Fruit fly (Drosophila melanogaster) whole organism, embryonic: ENCODE data around the gene CG42305.

Experiments
- CG10543 ChIP-seq: fragments of 200-800 bp; sonication (Bioruptor generic); optimal IDR thresholded peaks from 3 replicates; lab custom pipeline; 2017; ENCODE audit warnings: missing biosample characterization, mild to moderate bottlenecking, missing genetic modification characterization, moderate library complexity
- CG11560 ChIP-seq: fragments of 200-800 bp; sonication (Bioruptor generic); IDR thresholded peaks from 3 replicates; pipeline ENCODE4 v1.3.6; 2022; ENCODE audit warnings: missing biosample characterization, missing genetic modification characterization
- CG12104 ChIP-seq: fragments of 200-800 bp; sonication (Bioruptor generic); optimal IDR thresholded peaks from 3 replicates; lab custom pipeline; 2016; ENCODE audit warnings: missing biosample characterization, missing genetic modification characterization
- CG1792 ChIP-seq: fragments of 200-800 bp; sonication (Bioruptor generic); optimal IDR thresholded peaks from 2 replicates; lab custom pipeline; 2016; ENCODE audit warnings: missing biosample characterization, missing genetic modification characterization
- CG18011 ChIP-seq: fragments of 200-800 bp; sonication (Bioruptor generic); optimal IDR thresholded peaks from 2 replicates; lab custom pipeline; 2017; ENCODE audit warnings: missing biosample characterization, missing genetic modification characterization, mild to moderate bottlenecking, moderate library complexity, missing genotype
- CG18262 ChIP-seq: fragments of 200-800 bp; optimal IDR thresholded peaks from 3 replicates; lab custom pipeline; 2019; ENCODE audit warnings: missing biosample characterization, mild to moderate bottlenecking, missing genetic modification characterization, moderate library complexity
- CG18764 ChIP-seq: fragments of 200-800 bp; sonication (Bioruptor generic); optimal IDR thresholded peaks from 3 replicates; lab custom pipeline; 2016; ENCODE audit warnings: missing biosample characterization, missing genetic modification characterization
- CG2116 ChIP-seq: fragments of 200-800 bp; sonication (Bioruptor generic); optimal IDR thresholded peaks from 3 replicates; lab custom pipeline; 2018; ENCODE audit warnings: missing biosample characterization, mild to moderate bottlenecking, missing genetic modification characterization
- CG2678 ChIP-seq: fragments of 200-800 bp; sonication (Bioruptor generic); optimal IDR thresholded peaks from 3 replicates; lab custom pipeline; 2019; ENCODE audit warnings: missing biosample characterization, mild to moderate bottlenecking, missing genetic modification characterization, moderate library complexity
- CG30431 ChIP-seq: fragments of 200-800 bp; sonication (Bioruptor generic); optimal IDR thresholded peaks from 2 replicates; lab custom pipeline; 2017; ENCODE audit warnings: missing biosample characterization, missing genetic modification characterization
- CG3163 ChIP-seq: fragments of 200-800 bp; sonication (Bioruptor generic); optimal IDR thresholded peaks from 3 replicates; lab custom pipeline; 2016; ENCODE audit warnings: missing biosample characterization, missing genetic modification characterization
- CG3726 ChIP-seq: fragments of 200-800 bp; sonication (Bioruptor generic); IDR thresholded peaks from 3 replicates; pipeline ENCODE4, ENCODE4 v1.3.6; 2022; ENCODE audit warnings: missing biosample characterization, missing genetic modification characterization
- CG42726 ChIP-seq: fragments of 200-800 bp; sonication (Bioruptor generic); IDR thresholded peaks from 2 replicates; pipeline ENCODE4 v1.3.6; 2022; ENCODE audit warnings: missing biosample characterization, missing genetic modification characterization; ENCODE audit not compliant: partially characterized antibody
- CG4360 ChIP-seq: fragments of 200-800 bp; sonication (Bioruptor generic); IDR thresholded peaks from 2 replicates; pipeline ENCODE4 v1.3.6; 2022; ENCODE audit warnings: missing biosample characterization, missing genetic modification characterization
- CG4707 ChIP-seq: fragments of 200-800 bp; sonication (Bioruptor generic); optimal IDR thresholded peaks from 2 replicates; lab custom pipeline; 2018; ENCODE audit warnings: missing biosample characterization, mild to moderate bottlenecking, missing genetic modification characterization, moderate library complexity
- CG6765 ChIP-seq: fragments of 200-800 bp; sonication (Bioruptor generic); optimal IDR thresholded peaks from 3 replicates; lab custom pipeline; 2017; ENCODE audit warnings: missing biosample characterization, mild to moderate bottlenecking, missing genetic modification characterization
- CG7786 ChIP-seq: fragments of 200-800 bp; sonication (Bioruptor generic); optimal IDR thresholded peaks from 2 replicates; lab custom pipeline; 2016; ENCODE audit warnings: missing biosample characterization, missing genetic modification characterization
- CG8388 ChIP-seq: fragments of 200-800 bp; sonication (Bioruptor generic); optimal IDR thresholded peaks from 2 replicates; lab custom pipeline; 2019; ENCODE audit warnings: missing biosample characterization, mild to moderate bottlenecking, missing genetic modification characterization, moderate library complexity
- CG8924 ChIP-seq: fragments of 200-800 bp; optimal IDR thresholded peaks from 3 replicates; lab custom pipeline; 2019; ENCODE audit warnings: missing biosample characterization, mild to moderate bottlenecking, missing genetic modification characterization, moderate library complexity
- Deaf1 ChIP-seq: fragments of 200-800 bp; optimal IDR thresholded peaks from 3 replicates; lab custom pipeline; 2019; ENCODE audit warnings: missing biosample characterization, mild to moderate bottlenecking, missing genetic modification characterization, moderate library complexity
- GATAe ChIP-seq: fragments of 200-800 bp; sonication (Bioruptor generic); conservative IDR thresholded peaks from 2 replicates; pipeline ENCODE4 v1.3.6; 2022; ENCODE audit warnings: missing biosample characterization, missing genetic modification characterization
- Mad ChIP-seq: fragments of 200-800 bp; sonication (Bioruptor generic); optimal IDR thresholded peaks from 2 replicates; lab custom pipeline; 2016; ENCODE audit warnings: missing biosample characterization, missing genetic modification characterization
- Nf-YB ChIP-seq: fragments of 200-800 bp; sonication (Bioruptor generic); optimal IDR thresholded peaks from 3 replicates; lab custom pipeline; 2019; ENCODE audit warnings: missing biosample characterization, mild to moderate bottlenecking, missing genetic modification characterization, moderate library complexity
- Nf-YC ChIP-seq: fragments of 200-800 bp; optimal IDR thresholded peaks from 3 replicates; lab custom pipeline; 2019; ENCODE audit warnings: missing biosample characterization, mild to moderate bottlenecking, missing genetic modification characterization, moderate library complexity
- Poxn ChIP-seq: fragments of 200-800 bp; sonication (Bioruptor generic); IDR thresholded peaks from 2 replicates; pipeline ENCODE4 v1.3.6; 2022; ENCODE audit warnings: missing biosample characterization, missing genetic modification characterization
- Vsx1 ChIP-seq: fragments of 200-800 bp; sonication (Bioruptor generic); optimal IDR thresholded peaks from 2 replicates; lab custom pipeline; 2017; ENCODE audit warnings: missing biosample characterization, mild to moderate bottlenecking, missing genetic modification characterization, missing genetic modification reagents
- ato ChIP-seq: fragments of 200-800 bp; sonication (Bioruptor generic); IDR thresholded peaks from 2 replicates; pipeline ENCODE4 v1.3.6; 2022; ENCODE audit warnings: missing biosample characterization, missing genetic modification characterization; ENCODE audit not compliant: partially characterized antibody
- caup ChIP-seq: fragments of 200-800 bp; sonication (Bioruptor generic); optimal IDR thresholded peaks from 3 replicates; lab custom pipeline; 2017; ENCODE audit warnings: missing biosample characterization, mild to moderate bottlenecking, missing genetic modification characterization, moderate library complexity; ENCODE audit not compliant: severe bottlenecking
- croc ChIP-seq: fragments of 200-800 bp; sonication (Bioruptor generic); conservative IDR thresholded peaks from 3 replicates; pipeline ENCODE4 v1.3.6; 2022; ENCODE audit warnings: missing biosample characterization, missing genetic modification characterization
- dan ChIP-seq: fragments of 200-800 bp; sonication (Bioruptor generic); IDR thresholded peaks from 2 replicates; pipeline ENCODE4 v1.3.6; 2022; ENCODE audit warnings: missing biosample characterization, missing genetic modification characterization
- ems ChIP-seq: fragments of 200-800 bp; sonication (Bioruptor generic); optimal IDR thresholded peaks from 3 replicates; lab custom pipeline; 2016; ENCODE audit warnings: missing biosample characterization, missing genetic modification characterization
- knrl ChIP-seq: fragments of 200-800 bp; sonication (Bioruptor generic); IDR thresholded peaks from 3 replicates; pipeline ENCODE4 v1.3.6; 2022; ENCODE audit warnings: missing biosample characterization, missing genetic modification characterization; ENCODE audit not compliant: partially characterized antibody
- lola ChIP-seq, 3 experiments: fragments of >200 bp in 2 of 3; fragments of 200-800 bp in 1 of 3; sonication (Bioruptor generic) in 1 of 3; optimal IDR thresholded peaks; 2 replicates each; lab custom pipeline; 2017 to 2019; ENCODE audit warnings: missing biosample characterization in 3 of 3, missing genetic modification characterization in 3 of 3, mild to moderate bottlenecking in 1 of 3, moderate library complexity in 1 of 3
- maf-S ChIP-seq: fragments of 200-800 bp; sonication (Bioruptor generic); optimal IDR thresholded peaks from 2 replicates; lab custom pipeline; 2016; ENCODE audit warnings: missing biosample characterization, missing genetic modification characterization
- nau ChIP-seq: fragments of 200-800 bp; sonication (Bioruptor generic); optimal IDR thresholded peaks from 3 replicates; lab custom pipeline; 2017; ENCODE audit warnings: missing biosample characterization, mild to moderate bottlenecking, missing genetic modification characterization, missing genetic modification reagents
- nmo ChIP-seq: fragments of 200-800 bp; sonication (Bioruptor generic); optimal IDR thresholded peaks from 2 replicates; lab custom pipeline; 2018; ENCODE audit warnings: missing biosample characterization, mild to moderate bottlenecking, missing genetic modification characterization, moderate library complexity
- pan ChIP-seq, 4 experiments: fragments of >200 bp in 3 of 4; fragments of 200-800 bp in 1 of 4; sonication (Bioruptor generic) in 1 of 4; optimal IDR thresholded peaks in 3 of 4; IDR thresholded peaks in 1 of 4; 2 replicates each; pipeline versions ENCODE4 v1.3.6 to Lab custom; 2017 to 2022; ENCODE audit warnings: missing biosample characterization in 2 of 4, missing genetic modification characterization in 2 of 4, mixed read lengths in 1 of 4
- salm ChIP-seq: fragments of 200-800 bp; sonication (Bioruptor generic); optimal IDR thresholded peaks from 2 replicates; lab custom pipeline; 2018; ENCODE audit warnings: missing biosample characterization, mild to moderate bottlenecking, missing genetic modification characterization
- sens ChIP-seq: fragments of 200-800 bp; sonication (Bioruptor generic); peaks from one replicate; lab custom pipeline; 2016; ENCODE audit warnings: missing biosample characterization, missing genetic modification characterization
- tna ChIP-seq: fragments of 200-800 bp; sonication (Bioruptor generic); IDR thresholded peaks from 2 replicates; pipeline ENCODE4 v1.3.6; 2022; ENCODE audit warnings: missing biosample characterization, missing genetic modification characterization; ENCODE audit not compliant: partially characterized antibody
- vfl ChIP-seq: fragments of 200-800 bp; sonication (Bioruptor generic); optimal IDR thresholded peaks from 2 replicates; lab custom pipeline; 2016; ENCODE audit warnings: missing biosample characterization, missing genetic modification characterization
- wek ChIP-seq: fragments of 200-800 bp; sonication (Bioruptor generic); optimal IDR thresholded peaks from 3 replicates; lab custom pipeline; 2018; ENCODE audit warnings: missing biosample characterization, mild to moderate bottlenecking, missing genetic modification characterization, moderate library complexity
- wor ChIP-seq: fragments of 200-800 bp; sonication (Bioruptor generic); IDR thresholded peaks from 2 replicates; pipeline ENCODE4 v1.3.6; 2022; ENCODE audit warnings: missing biosample characterization, missing genetic modification characterization
- zen2 ChIP-seq: fragments of 200-800 bp; sonication (Bioruptor generic); IDR thresholded peaks from 3 replicates; pipeline ENCODE4 v1.3.6; 2022; ENCODE audit warnings: missing biosample characterization, missing genetic modification characterization; ENCODE audit not compliant: partially characterized antibody
- zfh1 ChIP-seq: fragments of 200-800 bp; sonication (Bioruptor generic); IDR thresholded peaks from 3 replicates; pipeline ENCODE4 v1.3.6; 2022; ENCODE audit warnings: missing biosample characterization, missing genetic modification characterization

CG42305 gene

dm6 chr2L:18789773-18790385 lies 22.6 kb upstream of the CG42305 start (continued):
- no peak for TF ChIP-seq CG18764
- no peak for TF ChIP-seq CG4360 (GFP tag; lab: Robert Waterston, UW)
- peak; percentile 28 for TF ChIP-seq Nf-YC (tag; lab: Kevin White, UChicago)
- TF ChIP-seq CG3163 (GFP tag; lab: Kevin White, UChicago): no peak
- no peak for TF ChIP-seq lola (GFP tag; optimal IDR thresholded peaks at IDR 0.05; lab: Kevin White, UChicago)
- TF ChIP-seq CG10543 (GFP tag; lab: Kevin White, UChicago): peak; percentile 29
- TF ChIP-seq zfh1: no peak
- TF ChIP-seq GATAe (GFP tag; lab: Robert Waterston, UW): peak; percentile 67
- TF ChIP-seq Deaf1 (tag; lab: Kevin White, UChicago): peak; percentile 13
- TF ChIP-seq Poxn (GFP tag; lab: Robert Waterston, UW): no peak
- TF ChIP-seq CG18011 (GFP tag; lab: Kevin White, UChicago): no peak
- TF ChIP-seq caup (GFP tag; lab: Kevin White, UChicago): no peak
- TF ChIP-seq Mad (GFP tag; lab: Kevin White, UChicago): no peak
- TF ChIP-seq CG4707: no peak
- no peak for TF ChIP-seq nmo (GFP tag; lab: Kevin White, UChicago)
- TF ChIP-seq ems: no peak
- TF ChIP-seq Nf-YB (GFP tag; lab: Kevin White, UChicago): peak; percentile 38
- no peak for TF ChIP-seq maf-S
- no peak for TF ChIP-seq wor
- TF ChIP-seq CG2678 (tag; lab: Kevin White, UChicago): peak; percentile 58
- TF ChIP-seq CG6765 (GFP tag; lab: Kevin White, UChicago): no peak
- TF ChIP-seq dan (GFP tag; lab: Robert Waterston, UW): no peak
- TF ChIP-seq sens (GFP tag; lab: Kevin White, UChicago): peak; percentile 55
- no peak for TF ChIP-seq CG12104 (GFP tag; lab: Kevin White, UChicago)
- TF ChIP-seq wek: no peak
- TF ChIP-seq CG7786: no peak
- TF ChIP-seq, all 482 proteins: peak for 27

DNA sequence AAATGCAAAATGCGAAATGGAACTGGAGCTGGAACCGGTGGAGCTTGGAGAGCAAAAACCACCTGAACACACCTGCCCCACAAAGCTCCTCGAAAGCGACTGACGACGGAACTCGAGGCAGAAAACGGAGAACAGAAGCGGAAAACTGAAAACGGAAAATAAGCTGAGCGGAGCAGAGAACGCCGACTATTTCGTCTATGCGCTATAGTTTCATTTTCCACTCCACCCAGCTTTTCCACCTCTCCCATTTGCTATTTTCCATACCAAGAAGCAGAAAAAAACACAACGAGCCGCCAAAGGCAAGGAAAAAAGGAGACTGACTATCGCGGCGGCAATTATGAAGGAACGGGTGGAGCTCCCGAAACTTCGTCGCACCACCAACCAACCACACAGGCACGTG lies 19.6 kb upstream of the CG42305 start, which contains the start of gene ham:
Gene ham (minus strand): TSS at position 101 of the 400 bp plus-strand sequence.
- TF ChIP-seq CG18262 (tag; lab: Kevin White, UChicago): no peak
- no peak for TF ChIP-seq CG1792 (GFP tag; lab: Kevin White, UChicago)
- TF ChIP-seq pan (optimal IDR thresholded peaks at IDR 0.05; lab: Kevin White, UChicago): no peak
- no peak for TF ChIP-seq pan (GFP tag; optimal IDR thresholded peaks at IDR 0.05 in 1 of 2, IDR thresholded peaks at IDR 0.05 in 1 of 2)
- TF ChIP-seq CG42726: no peak
- no peak for TF ChIP-seq CG11560 (tag; lab: Robert Waterston, UW)
- TF ChIP-seq CG3726 (GFP tag; lab: Robert Waterston, UW): no peak
- TF ChIP-seq vfl (GFP tag; lab: Kevin White, UChicago): no peak
- TF ChIP-seq tna: no peak
- no peak for TF ChIP-seq ato (GFP tag; lab: Robert Waterston, UW)
- TF ChIP-seq nau (GFP tag; lab: Kevin White, UChicago): no peak
- no peak for TF ChIP-seq knrl (GFP tag; lab: Robert Waterston, UW)
- TF ChIP-seq salm: no peak
- no peak for TF ChIP-seq zen2
- TF ChIP-seq CG30431 (GFP tag; lab: Kevin White, UChicago): no peak
- no peak for TF ChIP-seq CG8388 (GFP tag; lab: Kevin White, UChicago)
- no peak for TF ChIP-seq Poxn (GFP tag; lab: Robert Waterston, UW)
- no peak for TF ChIP-seq CG8924 (tag; lab: Kevin White, UChicago)
- no peak for TF ChIP-seq CG2116 (GFP tag; lab: Kevin White, UChicago)
- TF ChIP-seq croc: no peak
- TF ChIP-seq Vsx1 (GFP tag; lab: Kevin White, UChicago): no peak
- TF ChIP-seq, all 482 proteins: peak for 0
